Fruit fly (Drosophila melanogaster) whole organism, prepupa: ENCODE data around the gene pinta.

Source experiments
- CG6854 ChIP-seq: fragments of 200-800 bp; sonication (Bioruptor generic); optimal IDR thresholded peaks from 2 replicates; lab custom pipeline; 2017; ENCODE audit warnings: missing biosample characterization, mild to moderate bottlenecking, missing genetic modification characterization
- CG8119 ChIP-seq: fragments of 200-800 bp; sonication (Bioruptor generic); IDR thresholded peaks from 3 replicates; pipeline ENCODE4 v1.3.6; 2022; ENCODE audit warnings: missing biosample characterization, missing genetic modification characterization
- Gug ChIP-seq: fragments of 200-800 bp; sonication (Bioruptor generic); IDR thresholded peaks from 2 replicates; pipeline ENCODE4 v1.3.6; 2022; ENCODE audit warnings: missing biosample characterization, missing genetic modification characterization
- Hr38 ChIP-seq: sonication (Bioruptor generic); optimal IDR thresholded peaks from 2 replicates; lab custom pipeline; 2016; ENCODE audit warnings: missing biosample characterization, missing genetic modification characterization
- Hr39 ChIP-seq: fragments of 200-800 bp; sonication (Bioruptor generic); optimal IDR thresholded peaks from 2 replicates; lab custom pipeline; 2016; ENCODE audit warnings: missing biosample characterization, missing genetic modification characterization
- achi ChIP-seq: fragments of 200-800 bp; sonication (Bioruptor generic); optimal IDR thresholded peaks from 3 replicates; lab custom pipeline; 2016; ENCODE audit warnings: missing biosample characterization, missing genetic modification characterization
- salr ChIP-seq, 2 experiments: fragments of 200-800 bp; sonication (Bioruptor generic); optimal IDR thresholded peaks; 3 replicates each; lab custom pipeline; 2016 to 2018; ENCODE audit warnings: missing biosample characterization in 2 of 2, missing genetic modification characterization in 2 of 2, mild to moderate bottlenecking in 1 of 2

- TF ChIP-seq Hr38 (no peak), achi (GFP tag; lab: Kevin White, UChicago) (no peak), Gug (GFP tag; lab: Robert Waterston, UW) (no peak), CG8119 (GFP tag; lab: Robert Waterston, UW) (no peak), salr (GFP tag; optimal IDR thresholded peaks at IDR 0.05; lab: Kevin White, UChicago) (no peak), Hr39 (GFP tag; lab: Kevin White, UChicago) (no peak), CG6854 (no peak)
Observed at dm6 chr3R:22396238-22396772, 28.4 kb downstream of the pinta start.
